Worm (Caenorhabditis elegans): Measurements from ENCODE around the gene C01G10.17.
A peak's percentile ranks its signal among the peaks of the same experiment; 100 is the strongest.

Gene C01G10.17

DNA sequence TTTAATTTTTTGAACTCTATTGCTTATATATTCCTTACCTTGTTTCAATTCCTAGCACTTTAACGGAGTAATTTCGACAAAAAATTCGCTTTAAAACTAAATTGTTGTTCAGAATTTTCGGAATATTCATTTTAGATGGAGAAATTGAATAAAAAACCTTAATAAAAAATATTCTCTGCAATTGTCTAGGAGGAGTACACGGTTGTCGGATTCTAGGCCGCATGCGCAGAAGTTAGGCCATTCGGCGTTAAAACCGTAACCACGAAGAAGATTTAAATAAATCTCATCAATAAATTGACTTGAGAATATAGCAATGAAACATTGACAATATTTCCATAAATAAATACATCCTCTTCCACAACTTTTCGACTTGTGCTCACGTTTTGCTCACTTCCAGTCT is 8.3 kb upstream of the C01G10.17 start, which contains the start of the genes C01G10.10 and C01G10.9:
TSS of gene C01G10.10 (minus strand) at position 151 of the 400 bp plus-strand sequence.
TSS of gene C01G10.9 (plus strand) at position 240 of the 400 bp plus-strand sequence.
- TF ChIP-seq drap-1 (GFP tag; optimal IDR thresholded peaks at IDR 0.05) (peak; percentile 37), mab-5 (tag; optimal IDR thresholded peaks at IDR 0.05) (no peak), elt-1 (tag; optimal IDR thresholded peaks at IDR 0.05; ENCODE audit: borderline replicate concordance, insufficient read depth) (no peak), mep-1 (tag; optimal IDR thresholded peaks at IDR 0.05) (no peak), flh-1 (GFP tag; optimal IDR thresholded peaks at IDR 0.05) (no peak), cnd-1 (tag; optimal IDR thresholded peaks at IDR 0.05) (peak; percentile 3), unc-120 (tag; optimal IDR thresholded peaks at IDR 0.05; ENCODE audit: poor library complexity, severe bottlenecking) (no peak), ceh-43 (GFP tag; optimal IDR thresholded peaks at IDR 0.05) (no peak), lsy-2 (tag; optimal IDR thresholded peaks at IDR 0.05) (peak; percentile 41), ces-1 (GFP tag; optimal IDR thresholded peaks at IDR 0.05) (peak; percentile 8), lin-32 (GFP tag; optimal IDR thresholded peaks at IDR 0.05) (no peak), unc-62 (GFP tag; optimal IDR thresholded peaks at IDR 0.05) (no peak), ham-2 (GFP tag; optimal IDR thresholded peaks at IDR 0.05) (no peak), nhr-12 (tag; optimal IDR thresholded peaks at IDR 0.05) (no peak), sem-2 (GFP tag; optimal IDR thresholded peaks at IDR 0.05) (no peak), sptf-1 (tag; optimal IDR thresholded peaks at IDR 0.05) (no peak), zip-8 (tag; optimal IDR thresholded peaks at IDR 0.05) (no peak)

DNA sequence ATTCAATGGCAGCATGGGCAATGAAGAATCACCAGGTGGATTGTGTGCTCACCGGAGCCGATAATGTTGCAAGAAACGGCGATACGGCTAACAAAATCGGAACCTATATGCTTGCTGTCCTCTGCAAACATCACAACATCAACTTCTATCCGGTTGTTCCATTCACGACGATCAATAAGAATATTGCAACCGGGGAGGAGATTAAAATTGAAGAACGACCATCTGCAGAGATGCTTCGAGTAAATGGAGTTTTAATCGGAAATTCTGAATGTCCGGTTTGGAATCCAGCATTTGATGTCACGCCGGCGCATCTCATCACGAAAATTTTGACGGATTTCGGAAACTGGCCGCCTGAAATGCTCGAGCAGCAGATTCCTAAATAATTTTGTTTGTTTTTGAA is 6.9 kb upstream of the C01G10.17 start:
- TF ChIP-seq unc-39 (tag; optimal IDR thresholded peaks at IDR 0.05), result no peak
- TF ChIP-seq flh-1 (GFP tag; optimal IDR thresholded peaks at IDR 0.05), result no peak
- TF ChIP-seq elt-3 (tag; optimal IDR thresholded peaks at IDR 0.05), result no peak
- TF ChIP-seq ces-1 (GFP tag; optimal IDR thresholded peaks at IDR 0.05), result no peak
- TF ChIP-seq unc-62 (GFP tag; optimal IDR thresholded peaks at IDR 0.05), result no peak
- no peak for TF ChIP-seq elt-1 (tag; optimal IDR thresholded peaks at IDR 0.05; ENCODE audit: borderline replicate concordance, insufficient read depth)
- TF ChIP-seq nhr-12 (tag; optimal IDR thresholded peaks at IDR 0.05), result no peak
- no peak for TF ChIP-seq ztf-11 (tag; optimal IDR thresholded peaks at IDR 0.05)
- no peak for TF ChIP-seq lsy-2 (tag; optimal IDR thresholded peaks at IDR 0.05)
- no peak for TF ChIP-seq cnd-1 (tag; optimal IDR thresholded peaks at IDR 0.05)
- TF ChIP-seq blmp-1 (tag; optimal IDR thresholded peaks at IDR 0.05), result no peak
- no peak for TF ChIP-seq mab-5 (tag; optimal IDR thresholded peaks at IDR 0.05)
- TF ChIP-seq ceh-43 (GFP tag; optimal IDR thresholded peaks at IDR 0.05), result no peak
- no peak for TF ChIP-seq mep-1 (tag; optimal IDR thresholded peaks at IDR 0.05)
- no peak for TF ChIP-seq nhr-76 (tag; optimal IDR thresholded peaks at IDR 0.05)
- TF ChIP-seq zip-8 (tag; optimal IDR thresholded peaks at IDR 0.05), result no peak
- no peak for TF ChIP-seq sptf-1 (tag; optimal IDR thresholded peaks at IDR 0.05)
- no peak for TF ChIP-seq drap-1 (GFP tag; optimal IDR thresholded peaks at IDR 0.05)

DNA sequence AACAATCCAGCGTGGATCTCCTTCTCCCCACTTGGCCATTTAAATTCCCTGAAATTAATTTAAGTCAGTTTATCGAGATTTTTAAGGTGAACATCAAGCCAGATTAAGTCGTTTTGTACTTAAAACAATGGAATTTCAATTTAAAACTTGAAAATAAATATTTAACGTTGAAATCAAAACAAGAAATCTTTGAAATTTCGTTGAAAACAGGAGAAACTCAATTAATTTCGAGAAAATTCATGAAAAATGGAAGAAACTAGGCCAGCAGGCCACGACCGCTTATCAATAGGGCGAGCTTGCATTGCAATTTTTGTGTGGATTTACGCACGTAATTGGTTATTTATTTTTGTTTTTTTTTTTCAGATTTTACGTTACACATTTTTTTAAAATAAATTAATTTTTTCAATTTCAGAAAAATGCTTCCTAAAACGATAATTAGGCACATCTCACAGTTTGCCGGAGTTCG is 5.2 kb upstream of the C01G10.17 start, which contains the start of the genes ahsa-1 and C01G10.7:
TSS of gene ahsa-1 (minus strand) at position 51 of the 466 bp plus-strand sequence.
TSS of gene C01G10.7 (plus strand) at position 413 of the 466 bp plus-strand sequence.
- TF ChIP-seq elt-3 (tag; optimal IDR thresholded peaks at IDR 0.05), result no peak
- TF ChIP-seq flh-1 (GFP tag; optimal IDR thresholded peaks at IDR 0.05), result no peak
- no peak for TF ChIP-seq snpc-4 (tag; optimal IDR thresholded peaks at IDR 0.05)
- TF ChIP-seq lin-32 (GFP tag; optimal IDR thresholded peaks at IDR 0.05), result peak; percentile 56
- no peak for TF ChIP-seq ham-2 (GFP tag; optimal IDR thresholded peaks at IDR 0.05)
- peak; percentile 46 for TF ChIP-seq pha-4 (tag; optimal IDR thresholded peaks at IDR 0.05)
- peak; percentile 97 for TF ChIP-seq ces-1 (GFP tag; optimal IDR thresholded peaks at IDR 0.05)
- TF ChIP-seq mab-5 (tag; optimal IDR thresholded peaks at IDR 0.05), result peak; percentile 61
- peak; percentile 39 for TF ChIP-seq mls-2 (tag; optimal IDR thresholded peaks at IDR 0.05)
- peak; percentile 73 for TF ChIP-seq lsy-2 (tag; optimal IDR thresholded peaks at IDR 0.05)
- TF ChIP-seq drap-1 (GFP tag; optimal IDR thresholded peaks at IDR 0.05), result peak; percentile 70
- no peak for TF ChIP-seq blmp-1 (tag; optimal IDR thresholded peaks at IDR 0.05)
- TF ChIP-seq M03D4.4 (tag; optimal IDR thresholded peaks at IDR 0.05), result peak; percentile 44
- peak; percentile 87 for TF ChIP-seq mep-1 (tag; optimal IDR thresholded peaks at IDR 0.05)
- TF ChIP-seq nhr-12 (tag; optimal IDR thresholded peaks at IDR 0.05), result no peak
- no peak for TF ChIP-seq cnd-1 (tag; optimal IDR thresholded peaks at IDR 0.05)
- TF ChIP-seq lin-13 (tag; optimal IDR thresholded peaks at IDR 0.05), result peak; percentile 44
- TF ChIP-seq unc-39 (tag; optimal IDR thresholded peaks at IDR 0.05), result no peak
- TF ChIP-seq sptf-1 (tag; optimal IDR thresholded peaks at IDR 0.05), result peak; percentile 70
- no peak for TF ChIP-seq unc-62 (GFP tag; optimal IDR thresholded peaks at IDR 0.05)
- TF ChIP-seq hlh-1 (tag; optimal IDR thresholded peaks at IDR 0.05), result peak; percentile 2
- TF ChIP-seq elt-1 (tag; optimal IDR thresholded peaks at IDR 0.05; ENCODE audit: borderline replicate concordance, insufficient read depth), result no peak
- TF ChIP-seq nhr-237 (tag; optimal IDR thresholded peaks at IDR 0.05), result peak; percentile 90
- TF ChIP-seq ceh-39 (tag; optimal IDR thresholded peaks at IDR 0.05), result peak; percentile 73
- TF ChIP-seq bed-3 (GFP tag; optimal IDR thresholded peaks at IDR 0.05), result no peak
- peak; percentile 70 for TF ChIP-seq ceh-43 (GFP tag; optimal IDR thresholded peaks at IDR 0.05)
- TF ChIP-seq ztf-11 (tag; optimal IDR thresholded peaks at IDR 0.05), result no peak
- no peak for TF ChIP-seq nhr-28 (tag; optimal IDR thresholded peaks at IDR 0.05)
- TF ChIP-seq sem-2 (GFP tag; optimal IDR thresholded peaks at IDR 0.05), result no peak

Data from whole organism, mixed stage, embryonic.